Worm (Caenorhabditis elegans) whole organism, midembryonic: ENCODE measurements around the gene F44E2.3.

ENCODE experiments used
- T22C8.4 ChIP-seq: fragments of 200-800 bp; sonication (Bioruptor generic); IDR thresholded peaks from 2 replicates; pipeline ENCODE4 v1.3.6; 2022; ENCODE audit warnings: missing genetic modification characterization, missing compliant biosample characterization
- cog-1 ChIP-seq: sonication (generic microtip); optimal IDR thresholded peaks from 2 replicates; lab custom pipeline; 2016; ENCODE audit warnings: missing genetic modification characterization, missing compliant biosample characterization
- flt-1 ChIP-seq: fragments of 200-800 bp; sonication (Bioruptor generic); IDR thresholded peaks from 2 replicates; pipeline ENCODE4 v1.3.6; 2022; ENCODE audit warnings: missing genetic modification characterization, missing compliant biosample characterization
- klf-2 ChIP-seq: fragments of 200-800 bp; sonication (Bioruptor generic); conservative IDR thresholded peaks from 2 replicates; pipeline ENCODE4 v1.3.6; 2022; ENCODE audit warnings: missing genetic modification reagents, missing genetic modification characterization, missing compliant biosample characterization
- med-1 ChIP-seq: sonication (generic microtip); optimal IDR thresholded peaks from 2 replicates; lab custom pipeline; 2017; ENCODE audit warnings: missing genetic modification characterization, mild to moderate bottlenecking, missing compliant biosample characterization, antibody characterized with exemption, missing genetic modification reagents; ENCODE audit not compliant: insufficient read depth
- ref-1 ChIP-seq: fragments of 200-800 bp; sonication (Bioruptor generic); conservative IDR thresholded peaks from 2 replicates; pipeline ENCODE4 v1.3.6; 2022; ENCODE audit warnings: missing genetic modification reagents, missing genetic modification characterization, missing compliant biosample characterization
- tab-1 ChIP-seq: fragments of 200-800 bp; sonication (Bioruptor generic); IDR thresholded peaks from 2 replicates; pipeline ENCODE4 v1.3.6; 2022; ENCODE audit warnings: missing genetic modification characterization, missing compliant biosample characterization
- ztf-23 ChIP-seq: fragments of 200-800 bp; sonication (Bioruptor generic); IDR thresholded peaks from 2 replicates; pipeline ENCODE4 v1.3.6; 2022; ENCODE audit warnings: missing genetic modification reagents, missing genetic modification characterization, missing compliant biosample characterization
- ztf-29 ChIP-seq: fragments of 200-800 bp; sonication (Bioruptor generic); IDR thresholded peaks from 2 replicates; pipeline ENCODE4 v1.3.6; 2022; ENCODE audit warnings: missing genetic modification reagents, missing genetic modification characterization, missing compliant biosample characterization

F44E2.3 gene

DNA sequence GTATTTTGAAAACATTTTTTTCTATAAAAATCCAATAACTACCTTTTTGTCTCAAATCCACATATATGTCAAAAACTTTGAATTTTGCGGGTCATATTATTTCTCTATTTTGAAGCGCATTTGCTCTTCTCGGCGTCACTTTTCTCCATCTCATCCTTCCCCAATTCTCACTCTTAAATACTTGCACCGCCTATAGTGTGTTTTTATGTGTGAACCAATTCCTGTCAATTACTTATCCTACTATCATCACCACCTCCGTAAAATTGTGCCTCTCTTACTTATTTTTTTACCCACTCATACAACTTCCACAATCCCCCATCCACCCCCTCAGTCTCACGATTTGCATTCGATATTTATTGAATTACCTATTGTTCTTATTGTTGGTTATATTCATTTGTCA lies 23.3 kb downstream of the F44E2.3 start:
- TF ChIP-seq ref-1 (GFP tag; lab: Robert Waterston, UW) (no peak), ztf-23 (GFP tag; lab: Robert Waterston, UW) (no peak), cog-1 (tag; lab: Kevin White, UChicago) (no peak)

DNA sequence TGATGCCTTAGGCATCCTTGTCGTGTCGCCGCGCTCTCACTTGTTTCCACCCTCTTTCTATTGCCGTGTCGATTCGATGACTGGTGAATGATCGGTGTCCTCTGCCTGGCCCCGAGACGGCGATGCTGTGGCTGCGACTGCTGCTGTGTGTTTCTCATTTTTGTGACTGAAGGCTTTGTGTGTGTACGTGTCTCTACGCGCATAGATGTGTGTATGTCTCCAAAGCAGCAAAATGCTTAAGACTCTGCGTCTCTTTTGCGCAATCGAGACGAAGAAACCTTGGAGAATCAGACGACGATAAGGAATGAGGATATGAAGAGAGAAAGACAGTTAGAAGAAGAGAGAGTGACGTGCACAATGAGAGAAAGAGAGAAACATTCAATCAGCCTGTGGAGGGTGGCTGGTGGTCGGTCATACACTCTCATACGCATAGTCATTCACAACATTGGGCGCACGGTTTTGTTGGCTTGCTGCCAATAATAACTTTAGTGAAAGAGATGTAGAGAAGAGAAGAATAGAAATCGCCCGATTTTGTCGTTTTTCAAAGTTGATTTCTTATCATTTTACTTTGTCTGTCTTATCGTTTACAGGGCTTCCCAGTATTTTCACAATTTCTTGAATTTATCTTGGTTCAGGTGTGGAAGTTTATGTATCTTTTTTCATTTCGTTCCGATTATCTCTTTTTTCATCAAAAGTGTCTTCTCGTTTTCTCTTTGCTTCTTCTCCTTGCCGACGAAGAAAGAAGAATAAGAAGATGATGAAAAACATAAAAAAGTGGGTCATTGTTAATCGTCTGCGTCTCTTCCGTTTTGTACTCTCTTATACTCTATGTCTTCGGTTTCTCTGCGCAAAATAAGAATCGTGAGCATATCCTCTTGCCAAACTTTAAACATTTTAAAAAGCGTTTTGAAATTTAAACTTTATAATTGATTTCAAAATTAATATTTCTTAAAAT lies 27.0 kb downstream of the F44E2.3 start:
- TF ChIP-seq klf-2 (no peak), tab-1 (GFP tag; lab: Robert Waterston, UW) (no peak), cog-1 (tag; lab: Kevin White, UChicago) (peak; percentile 98), ztf-29 (GFP tag; lab: Robert Waterston, UW) (peak; percentile 71), flt-1 (GFP tag; lab: Robert Waterston, UW) (peak; percentile 78), ref-1 (GFP tag; lab: Robert Waterston, UW) (no peak)

DNA sequence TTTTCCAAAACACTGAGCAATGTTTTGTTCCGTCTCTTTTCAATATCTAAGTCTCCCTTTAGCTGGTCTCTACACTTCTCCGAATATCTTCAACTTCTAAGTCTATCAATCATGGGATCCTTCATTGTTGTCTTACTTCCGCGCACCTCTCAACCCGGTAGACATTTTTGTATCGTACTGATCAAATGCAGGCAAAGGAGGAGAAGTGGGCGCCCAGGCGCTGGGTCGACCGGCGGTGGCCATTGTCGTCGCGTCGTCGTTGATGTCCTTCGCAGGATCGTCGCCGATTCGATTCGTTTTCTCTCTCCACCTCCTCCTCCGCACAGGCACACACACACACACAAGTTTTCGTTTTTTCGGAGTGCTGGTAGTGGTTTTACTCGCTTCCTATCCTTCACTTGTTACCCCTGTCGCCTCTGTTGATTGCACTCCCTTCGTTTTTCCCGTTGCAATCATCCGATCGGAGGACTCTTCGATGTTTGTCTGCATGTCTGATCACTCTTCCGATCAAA lies 27.7 kb downstream of the F44E2.3 start:
- no peak for TF ChIP-seq klf-2
- TF ChIP-seq ref-1 (GFP tag; lab: Robert Waterston, UW), result no peak
- TF ChIP-seq T22C8.4 (GFP tag; lab: Robert Waterston, UW), result no peak
- TF ChIP-seq ztf-23 (GFP tag; lab: Robert Waterston, UW), result 0 out of 2 replicates have a peak, but pooled peaks have one; percentile 46
- TF ChIP-seq tab-1 (GFP tag; lab: Robert Waterston, UW), result no peak

DNA sequence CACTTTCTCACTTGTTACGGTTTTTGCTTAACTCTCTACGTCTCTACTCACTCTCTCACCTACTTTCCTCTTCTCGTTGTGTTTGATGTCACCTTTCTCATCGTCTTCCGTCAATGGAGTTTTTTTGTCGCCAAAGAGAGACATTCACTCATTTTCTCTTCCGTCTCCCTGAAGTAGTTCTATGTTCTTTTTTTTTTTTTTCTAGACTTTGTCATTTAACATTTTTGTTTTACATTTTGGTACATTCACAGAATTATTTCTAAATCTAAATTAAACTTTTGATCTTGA lies 28.4 kb downstream of the F44E2.3 start:
- TF ChIP-seq med-1 (GFP tag; lab: Kevin White, UChicago) (no peak), ztf-23 (GFP tag; lab: Robert Waterston, UW) (no peak), ztf-29 (GFP tag; lab: Robert Waterston, UW) (no peak), klf-2 (no peak), ref-1 (GFP tag; lab: Robert Waterston, UW) (no peak), T22C8.4 (GFP tag; lab: Robert Waterston, UW) (no peak), cog-1 (tag; lab: Kevin White, UChicago) (no peak), tab-1 (GFP tag; lab: Robert Waterston, UW) (no peak), flt-1 (GFP tag; lab: Robert Waterston, UW) (no peak)

DNA sequence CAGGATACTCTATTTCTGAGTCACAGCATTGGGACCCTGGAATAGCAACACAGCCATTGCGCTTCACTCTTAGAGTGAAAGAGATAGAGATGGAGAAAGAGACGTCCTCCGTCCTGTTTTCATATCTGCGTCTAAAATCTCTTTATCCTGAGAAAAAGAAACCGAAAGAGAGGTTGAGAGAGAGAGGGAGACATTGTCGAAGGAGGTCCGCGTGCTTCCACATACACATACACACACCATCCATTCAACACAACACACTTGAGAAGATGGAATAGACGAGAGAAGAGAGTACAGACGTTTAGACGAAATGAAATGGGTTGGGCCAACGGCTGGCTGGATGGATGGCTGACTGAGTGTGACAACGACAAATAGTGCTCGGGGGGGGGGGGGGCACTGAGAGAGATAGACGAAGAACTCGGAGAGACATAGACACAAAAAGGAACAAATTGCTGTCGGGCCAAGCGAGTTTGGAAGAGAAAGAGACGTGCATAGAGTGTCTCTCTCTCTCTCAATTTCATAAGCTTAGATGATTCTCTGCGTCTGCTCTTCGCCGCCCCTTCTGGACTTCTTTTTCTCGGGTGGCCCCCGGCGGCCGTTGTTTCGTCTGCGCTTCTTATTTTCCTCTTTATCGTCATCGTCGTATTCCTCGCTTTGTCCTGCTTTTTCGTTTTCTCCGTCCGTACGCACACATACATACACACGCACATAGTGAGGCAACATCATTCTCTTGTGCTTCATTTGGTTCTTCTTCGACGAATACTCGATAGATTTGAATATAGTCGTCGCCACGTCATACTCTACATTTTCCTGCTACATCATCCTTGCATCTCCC lies 28.9 kb downstream of the F44E2.3 start, which contains the start of gene F54F2.6:
TSS of gene F54F2.6 (minus strand) at position 738 of the 832 bp plus-strand sequence.
- TF ChIP-seq flt-1 (GFP tag; lab: Robert Waterston, UW) (peak; percentile 65; the same call in 1 of the 2 replicates), klf-2 (no peak), tab-1 (GFP tag; lab: Robert Waterston, UW) (0 out of 2 replicates have a peak, but pooled peaks have one; percentile 33), cog-1 (tag; lab: Kevin White, UChicago) (peak; percentile 94)

DNA sequence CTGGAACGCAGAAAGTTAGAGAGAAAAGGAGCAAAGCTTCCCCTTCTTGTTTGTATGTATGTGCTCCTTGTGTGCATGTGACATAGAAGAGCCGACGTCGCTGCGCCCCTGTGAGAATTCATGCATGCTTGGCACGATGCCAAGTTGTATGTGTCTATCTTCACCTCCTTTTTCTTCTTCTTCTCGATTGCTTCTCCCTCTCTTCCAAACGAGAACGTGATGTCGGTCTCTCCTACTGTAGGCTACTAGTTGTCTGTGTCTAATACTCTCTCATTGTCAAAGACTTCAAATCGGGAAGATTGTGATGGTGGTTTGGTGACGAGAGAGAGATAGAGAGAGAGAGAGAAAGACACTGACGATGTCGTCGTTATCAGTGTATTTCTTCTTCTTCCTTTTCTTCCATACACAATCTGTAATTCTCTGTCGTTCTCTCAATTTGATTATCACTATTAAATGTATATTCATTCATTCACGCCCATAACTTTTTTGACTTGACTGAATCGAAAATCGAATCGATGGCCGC lies 31.8 kb downstream of the F44E2.3 start:
- TF ChIP-seq flt-1 (GFP tag; lab: Robert Waterston, UW) (0 out of 2 replicates have a peak, but pooled peaks have one; percentile 16), ztf-29 (GFP tag; lab: Robert Waterston, UW) (no peak), med-1 (GFP tag; lab: Kevin White, UChicago) (no peak), klf-2 (no peak), ztf-23 (GFP tag; lab: Robert Waterston, UW) (no peak), tab-1 (GFP tag; lab: Robert Waterston, UW) (no peak), T22C8.4 (GFP tag; lab: Robert Waterston, UW) (no peak), cog-1 (tag; lab: Kevin White, UChicago) (no peak)

DNA sequence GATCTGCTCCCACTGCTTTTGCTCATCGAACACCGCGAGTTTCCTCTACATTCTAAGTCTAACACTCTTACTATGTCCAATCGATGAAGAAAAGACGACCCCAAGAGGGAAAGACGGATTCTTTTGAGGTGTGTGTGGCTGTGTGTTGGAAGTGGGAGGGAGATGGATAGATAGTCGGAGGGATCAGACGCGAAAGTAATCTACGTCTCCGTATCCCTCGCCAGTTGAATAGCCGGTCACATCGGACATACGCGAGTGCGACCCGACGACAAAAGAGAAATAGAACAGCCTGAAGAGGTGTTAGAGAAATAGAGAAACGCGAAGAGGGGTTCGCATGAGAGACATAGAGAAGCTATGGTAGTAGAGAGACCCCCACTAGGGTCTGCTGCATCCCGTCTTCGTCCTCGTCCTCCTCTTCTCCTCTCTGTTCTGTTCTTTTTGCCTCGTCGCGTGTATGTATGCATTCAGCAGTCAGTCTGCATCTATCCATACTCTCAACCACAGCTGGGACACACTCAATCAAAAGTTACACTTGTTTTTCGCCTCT lies 33.4 kb downstream of the F44E2.3 start:
- TF ChIP-seq cog-1 (tag; lab: Kevin White, UChicago), result peak; percentile 82
- no peak for TF ChIP-seq flt-1 (GFP tag; lab: Robert Waterston, UW)
- peak; percentile 68 for TF ChIP-seq T22C8.4 (GFP tag; lab: Robert Waterston, UW)

DNA sequence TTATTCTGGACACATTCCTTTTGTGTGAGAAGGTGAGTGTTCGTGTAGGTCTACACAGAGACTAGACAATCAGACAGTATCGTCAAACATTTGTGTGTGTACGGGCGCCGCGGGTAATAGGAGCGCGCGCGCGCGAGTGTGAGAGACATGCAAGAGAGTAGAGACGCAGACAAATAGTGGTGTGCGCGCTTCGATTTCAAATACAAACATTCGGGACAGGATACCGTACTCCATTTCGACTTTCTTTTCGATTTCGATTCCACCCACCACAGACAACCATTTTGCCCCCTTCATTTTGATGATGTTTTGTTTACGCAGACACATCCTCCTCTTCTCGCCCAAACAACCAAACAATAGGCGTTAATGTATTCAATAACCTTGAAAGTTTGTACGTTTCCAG lies 34.3 kb downstream of the F44E2.3 start:
- TF ChIP-seq klf-2, result no peak
- no peak for TF ChIP-seq ref-1 (GFP tag; lab: Robert Waterston, UW)
- peak; percentile 67; the same call in 1 of the 2 replicates for TF ChIP-seq flt-1 (GFP tag; lab: Robert Waterston, UW)
- peak; percentile 23 for TF ChIP-seq cog-1 (tag; lab: Kevin White, UChicago)
- TF ChIP-seq ztf-23 (GFP tag; lab: Robert Waterston, UW), result no peak

DNA sequence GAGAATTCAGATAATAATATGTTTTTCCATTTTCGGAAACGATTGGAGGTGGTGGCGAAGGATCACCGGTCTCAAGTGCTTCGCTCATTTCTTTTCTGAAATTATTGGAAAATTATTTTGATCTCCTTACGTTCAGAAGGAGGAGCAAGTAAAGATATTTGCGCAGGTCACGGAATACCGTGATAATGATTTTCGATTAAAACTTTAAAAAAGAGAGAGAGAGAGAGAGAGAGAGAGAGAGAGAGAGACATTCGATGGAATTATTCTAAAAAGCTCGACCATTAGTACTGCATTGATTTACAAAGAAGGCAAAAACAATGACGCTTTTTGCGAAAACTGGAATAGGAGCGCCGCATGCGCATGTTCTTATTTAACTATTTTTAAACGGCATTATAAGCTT lies 36.9 kb downstream of the F44E2.3 start, which contains the start of gene ztf-1:
TSS of gene ztf-1 (minus strand) at position 101 of the 400 bp plus-strand sequence.
- TF ChIP-seq flt-1 (GFP tag; lab: Robert Waterston, UW), result no peak
- no peak for TF ChIP-seq ref-1 (GFP tag; lab: Robert Waterston, UW)
- TF ChIP-seq med-1 (GFP tag; lab: Kevin White, UChicago), result no peak
- no peak for TF ChIP-seq tab-1 (GFP tag; lab: Robert Waterston, UW)
